Fruit fly (Drosophila melanogaster) whole organism, embryonic: ENCODE measurements around the gene Pep.

Experiments
- CG10209 ChIP-seq: fragments of 200-800 bp; sonication (Bioruptor generic); optimal IDR thresholded peaks from 3 replicates; lab custom pipeline; 2017; ENCODE audit warnings: missing biosample characterization, mild to moderate bottlenecking, missing genetic modification characterization, missing genetic modification reagents
- CG10267 ChIP-seq: fragments of 200-800 bp; sonication (Bioruptor generic); optimal IDR thresholded peaks from 2 replicates; lab custom pipeline; 2018; ENCODE audit warnings: missing biosample characterization, mild to moderate bottlenecking, missing genetic modification characterization, moderate library complexity
- CG11695 ChIP-seq: fragments of 200-800 bp; sonication (Bioruptor generic); IDR thresholded peaks from 3 replicates; pipeline ENCODE4 v1.3.6; 2022; ENCODE audit warnings: missing biosample characterization, missing genetic modification characterization
- CG13296 ChIP-seq: fragments of 200-800 bp; sonication (Bioruptor generic); optimal IDR thresholded peaks from 3 replicates; lab custom pipeline; 2018; ENCODE audit warnings: missing biosample characterization, mild to moderate bottlenecking, missing genetic modification characterization
- CG13424 ChIP-seq: fragments of 200-800 bp; sonication (Bioruptor generic); optimal IDR thresholded peaks from 2 replicates; lab custom pipeline; 2019; ENCODE audit warnings: missing biosample characterization, mild to moderate bottlenecking, missing genetic modification characterization, moderate library complexity
- CG15269 ChIP-seq: fragments of 200-800 bp; sonication (Bioruptor generic); optimal IDR thresholded peaks from 2 replicates; lab custom pipeline; 2018; ENCODE audit warnings: missing biosample characterization, mild to moderate bottlenecking, missing genetic modification characterization, moderate library complexity
- CG1647 ChIP-seq: fragments of 200-800 bp; sonication (Bioruptor generic); optimal IDR thresholded peaks from 3 replicates; lab custom pipeline; 2016; ENCODE audit warnings: missing biosample characterization, missing genetic modification characterization
- CG17361 ChIP-seq: fragments of 200-800 bp; sonication (Bioruptor generic); IDR thresholded peaks from 3 replicates; pipeline ENCODE4 v1.3.6; 2022; ENCODE audit warnings: missing biosample characterization, missing genetic modification characterization
- CG17912 ChIP-seq: fragments of 200-800 bp; sonication (Bioruptor generic); optimal IDR thresholded peaks from 2 replicates; lab custom pipeline; 2018; ENCODE audit warnings: missing biosample characterization, mild to moderate bottlenecking, missing genetic modification characterization
- CG18599 ChIP-seq: fragments of 200-800 bp; sonication (Bioruptor generic); optimal IDR thresholded peaks from 3 replicates; lab custom pipeline; 2017; ENCODE audit warnings: missing biosample characterization, missing genetic modification characterization, mild to moderate bottlenecking, moderate library complexity, missing genetic modification reagents
- CG2889 ChIP-seq: fragments of 200-800 bp; sonication (Bioruptor generic); IDR thresholded peaks from 3 replicates; pipeline ENCODE4 v1.3.6; 2022; ENCODE audit warnings: missing biosample characterization, missing genetic modification characterization
- CG32532 ChIP-seq: fragments of 200-800 bp; sonication (Bioruptor generic); IDR thresholded peaks from 2 replicates; pipeline ENCODE4 v1.3.6; 2022; ENCODE audit warnings: missing biosample characterization, missing genetic modification characterization
- CG4404 ChIP-seq: fragments of 200-800 bp; sonication (Bioruptor generic); IDR thresholded peaks from 2 replicates; pipeline ENCODE4 v1.3.6; 2022; ENCODE audit warnings: missing biosample characterization, missing genetic modification characterization
- CG6854 ChIP-seq: fragments of 200-800 bp; sonication (Bioruptor generic); optimal IDR thresholded peaks from 3 replicates; lab custom pipeline; 2017; ENCODE audit warnings: missing biosample characterization, mild to moderate bottlenecking, missing genetic modification characterization
- CG7271 ChIP-seq: fragments of 200-800 bp; sonication (Bioruptor generic); optimal IDR thresholded peaks from 2 replicates; lab custom pipeline; 2018; ENCODE audit warnings: missing biosample characterization, mild to moderate bottlenecking, missing genetic modification characterization, moderate library complexity
- CG7372 ChIP-seq: fragments of 200-800 bp; sonication (Bioruptor generic); IDR thresholded peaks from 2 replicates; pipeline ENCODE4 v1.3.6; 2022; ENCODE audit warnings: missing biosample characterization, missing genetic modification characterization
- CG7556 ChIP-seq: fragments of 200-800 bp; sonication (Bioruptor generic); optimal IDR thresholded peaks from 2 replicates; lab custom pipeline; 2017; ENCODE audit warnings: missing biosample characterization, mild to moderate bottlenecking, missing genetic modification characterization
- CG7786 ChIP-seq: fragments of 200-800 bp; sonication (Bioruptor generic); optimal IDR thresholded peaks from 2 replicates; lab custom pipeline; 2016; ENCODE audit warnings: missing biosample characterization, missing genetic modification characterization
- CG8944 ChIP-seq: fragments of 200-800 bp; sonication (Bioruptor generic); optimal IDR thresholded peaks from 3 replicates; lab custom pipeline; 2016; ENCODE audit warnings: missing biosample characterization, missing genetic modification characterization
- CrebB ChIP-seq: fragments of 200-800 bp; sonication (Bioruptor generic); optimal IDR thresholded peaks from 3 replicates; lab custom pipeline; 2018; ENCODE audit warnings: missing biosample characterization, mild to moderate bottlenecking, missing genetic modification characterization
- Dp ChIP-seq: fragments of 200-800 bp; sonication (Bioruptor generic); optimal IDR thresholded peaks from 2 replicates; lab custom pipeline; 2018; ENCODE audit warnings: missing biosample characterization, mild to moderate bottlenecking, missing genetic modification characterization, moderate library complexity
- Drgx ChIP-seq: fragments of 200-800 bp; sonication (Bioruptor generic); IDR thresholded peaks from 2 replicates; pipeline ENCODE4 v1.3.6; 2022; ENCODE audit warnings: missing biosample characterization, missing genetic modification characterization
- Hey ChIP-seq: fragments of 200-800 bp; sonication (Bioruptor generic); optimal IDR thresholded peaks from 3 replicates; lab custom pipeline; 2018; ENCODE audit warnings: missing biosample characterization, mild to moderate bottlenecking, missing genetic modification characterization
- Hmr ChIP-seq: fragments of 200-800 bp; sonication (Bioruptor generic); optimal IDR thresholded peaks from 3 replicates; lab custom pipeline; 2017; ENCODE audit warnings: mild to moderate bottlenecking, missing biosample characterization, missing genetic modification reagents, missing genetic modification characterization
- Hmx ChIP-seq: fragments of 200-800 bp; sonication (Bioruptor generic); optimal IDR thresholded peaks from 2 replicates; lab custom pipeline; 2016; ENCODE audit warnings: missing biosample characterization, missing genetic modification characterization
- Hr3 ChIP-seq: fragments of 200-800 bp; sonication (Bioruptor generic); optimal IDR thresholded peaks from 3 replicates; lab custom pipeline; 2016; ENCODE audit warnings: missing biosample characterization, missing genetic modification characterization
- Hr51 ChIP-seq, 2 experiments: fragments of 200-800 bp; sonication (Bioruptor generic); optimal IDR thresholded peaks; 2 replicates in 1 of 2; 3 replicates in 1 of 2; lab custom pipeline; 2016 to 2018; ENCODE audit warnings: missing biosample characterization in 2 of 2, missing genetic modification characterization in 2 of 2, mild to moderate bottlenecking in 1 of 2, moderate library complexity in 1 of 2
- Med ChIP-seq: fragments of 200-800 bp; sonication (Bioruptor generic); peaks from one replicate; lab custom pipeline; 2016; ENCODE audit warnings: missing biosample characterization, missing genetic modification characterization, mild to moderate bottlenecking, inconsistent platforms, moderate library complexity
- Ptx1 ChIP-seq: fragments of 200-800 bp; sonication (Bioruptor generic); IDR thresholded peaks from 2 replicates; pipeline ENCODE4 v1.3.6; 2022; ENCODE audit warnings: missing biosample characterization, missing genetic modification characterization
- Sry-δ ChIP-seq: fragments of 200-800 bp; sonication (Bioruptor generic); optimal IDR thresholded peaks from 2 replicates; lab custom pipeline; 2016; ENCODE audit warnings: missing biosample characterization, missing genetic modification characterization
- Trl ChIP-seq, 3 experiments: fragments of >200 bp in 2 of 3; fragments of 200-800 bp in 1 of 3; sonication (Bioruptor generic) in 1 of 3; optimal IDR thresholded peaks; 2 replicates in 1 of 3; 3 replicates in 2 of 3; lab custom pipeline; 2016 to 2017; ENCODE audit warnings: missing biosample characterization in 1 of 3, missing genetic modification characterization in 1 of 3
- cato ChIP-seq: fragments of 200-800 bp; sonication (Bioruptor generic); optimal IDR thresholded peaks from 2 replicates; lab custom pipeline; 2016; ENCODE audit warnings: missing biosample characterization, missing genetic modification characterization, borderline replicate concordance
- crol ChIP-seq: fragments of 200-800 bp; sonication (Bioruptor generic); IDR thresholded peaks from 2 replicates; pipeline ENCODE4 v1.3.6; 2022; ENCODE audit warnings: missing biosample characterization, missing genetic modification characterization
- cwo ChIP-seq: fragments of 200-800 bp; sonication (Bioruptor generic); optimal IDR thresholded peaks from 3 replicates; lab custom pipeline; 2017; ENCODE audit warnings: missing biosample characterization, missing genetic modification characterization, mild to moderate bottlenecking, moderate library complexity, missing genetic modification reagents
- dmrt99B ChIP-seq: fragments of 200-800 bp; sonication (Bioruptor generic); optimal IDR thresholded peaks from 2 replicates; lab custom pipeline; 2018; ENCODE audit warnings: missing biosample characterization, mild to moderate bottlenecking, missing genetic modification characterization, moderate library complexity
- dpn ChIP-seq, 2 experiments: fragments of 200-800 bp; sonication (Bioruptor generic); optimal IDR thresholded peaks; 3 replicates each; lab custom pipeline; 2016; ENCODE audit warnings: missing biosample characterization in 2 of 2, missing genetic modification characterization in 2 of 2
- fd3F ChIP-seq: fragments of 200-800 bp; sonication (Bioruptor generic); optimal IDR thresholded peaks from 2 replicates; lab custom pipeline; 2018; ENCODE audit warnings: missing biosample characterization, mild to moderate bottlenecking, missing genetic modification characterization, moderate library complexity
- gem ChIP-seq: fragments of 200-800 bp; sonication (Bioruptor generic); optimal IDR thresholded peaks from 2 replicates; lab custom pipeline; 2019; ENCODE audit warnings: missing biosample characterization, mild to moderate bottlenecking, missing genetic modification characterization, moderate library complexity
- lov ChIP-seq, 2 experiments: fragments of 200-800 bp in 1 of 2; fragments of >200 bp in 1 of 2; sonication (Bioruptor generic) in 1 of 2; IDR thresholded peaks in 1 of 2; optimal IDR thresholded peaks in 1 of 2; 2 replicates in 1 of 2; 3 replicates in 1 of 2; pipeline versions ENCODE4 v1.3.6 to Lab custom; 2017 to 2022; ENCODE audit warnings: missing biosample characterization in 1 of 2, missing genetic modification characterization in 1 of 2
- rib ChIP-seq: fragments of 200-800 bp; sonication (Bioruptor generic); IDR thresholded peaks from 2 replicates; pipeline ENCODE4 v1.3.6; 2022; ENCODE audit warnings: missing biosample characterization, missing genetic modification characterization
- row ChIP-seq: fragments of 200-800 bp; sonication (Bioruptor generic); IDR thresholded peaks from 3 replicates; pipeline ENCODE4 v1.3.6; 2022; ENCODE audit warnings: missing biosample characterization, missing genetic modification characterization
- sens-2 ChIP-seq: fragments of 200-800 bp; sonication (Bioruptor generic); IDR thresholded peaks from 2 replicates; pipeline ENCODE4 v1.3.6; 2022; ENCODE audit warnings: missing biosample characterization, missing genetic modification characterization
- slp2 ChIP-seq: fragments of 200-800 bp; sonication (Bioruptor generic); optimal IDR thresholded peaks from 2 replicates; lab custom pipeline; 2016; ENCODE audit warnings: missing biosample characterization, missing genetic modification characterization
- sna ChIP-seq: fragments of 200-800 bp; sonication (Bioruptor generic); IDR thresholded peaks from 2 replicates; pipeline ENCODE4 v1.3.6; 2022; ENCODE audit warnings: missing biosample characterization, missing genetic modification characterization; ENCODE audit not compliant: partially characterized antibody
- so ChIP-seq: fragments of 200-800 bp; sonication (Bioruptor generic); IDR thresholded peaks from 3 replicates; pipeline ENCODE4 v1.3.6; 2022; ENCODE audit warnings: missing biosample characterization, missing genetic modification characterization
- sr ChIP-seq: fragments of 200-800 bp; sonication (Bioruptor generic); IDR thresholded peaks from 3 replicates; pipeline ENCODE4 v1.3.6; 2022; ENCODE audit warnings: missing biosample characterization, missing genetic modification characterization
- tll ChIP-seq, 2 experiments: fragments of 200-800 bp in 1 of 2; fragments of >200 bp in 1 of 2; sonication (Bioruptor generic) in 1 of 2; optimal IDR thresholded peaks; 2 replicates each; lab custom pipeline; 2017 to 2019; ENCODE audit warnings: missing biosample characterization in 2 of 2, missing genetic modification characterization in 2 of 2, mild to moderate bottlenecking in 1 of 2, moderate library complexity in 1 of 2
- trem ChIP-seq: fragments of 200-800 bp; optimal IDR thresholded peaks from 3 replicates; lab custom pipeline; 2019; ENCODE audit warnings: missing biosample characterization, mild to moderate bottlenecking, missing genetic modification characterization, moderate library complexity

The Pep gene

DNA sequence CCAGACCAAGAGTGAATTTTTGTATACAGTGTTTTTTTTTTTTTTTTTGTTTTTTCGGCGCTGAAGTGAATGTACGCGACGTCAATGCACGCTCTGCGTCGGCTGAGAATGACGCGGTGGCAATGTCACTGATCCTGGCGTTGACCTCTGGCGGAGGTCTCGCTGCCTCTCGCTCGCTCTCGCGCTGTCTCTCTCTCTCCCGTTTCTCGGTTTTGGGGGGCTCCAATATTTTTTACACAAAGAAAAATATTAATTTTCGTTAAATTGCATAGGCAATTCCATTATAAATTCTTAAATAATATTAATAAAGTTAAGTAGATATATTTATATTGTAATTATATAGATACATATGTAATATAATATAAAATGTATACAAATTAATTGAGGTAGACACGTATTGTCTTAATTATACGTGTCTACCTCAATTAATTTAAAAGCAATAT lies 31.5 kb downstream of the Pep start (continued):
- TF ChIP-seq dmrt99B (tag; lab: Kevin White, UChicago), result peak; percentile 21
- no peak for TF ChIP-seq trem (tag; lab: Kevin White, UChicago)
- no peak for TF ChIP-seq CG7271
- no peak for TF ChIP-seq lov (optimal IDR thresholded peaks at IDR 0.05; lab: Kevin White, UChicago)
- TF ChIP-seq lov (GFP tag; IDR thresholded peaks at IDR 0.05; lab: Robert Waterston, UW), result 0 out of 3 replicates have a peak, but pooled peaks have one; percentile 14
- peak in 1 of 2 experiments; percentile 45 for TF ChIP-seq Hr51 (GFP tag; optimal IDR thresholded peaks at IDR 0.05; lab: Kevin White, UChicago)
- TF ChIP-seq CG11695 (GFP tag; lab: Robert Waterston, UW), result 0 out of 3 replicates have a peak, but pooled peaks have one; percentile 66
- TF ChIP-seq Hr3 (GFP tag; lab: Kevin White, UChicago), result no peak
- TF ChIP-seq Med (GFP tag; lab: Kevin White, UChicago), result peak; percentile 32
- TF ChIP-seq cato (GFP tag; lab: Kevin White, UChicago), result no peak
- TF ChIP-seq so, result no peak
- no peak for TF ChIP-seq tll (GFP tag; optimal IDR thresholded peaks at IDR 0.05; lab: Kevin White, UChicago)
- no peak for TF ChIP-seq CG1647
- no peak for TF ChIP-seq sna (GFP tag; lab: Robert Waterston, UW)
- peak; percentile 12 for TF ChIP-seq CG13424
- no peak for TF ChIP-seq CG7372 (GFP tag; lab: Robert Waterston, UW)
- peak; percentile 59 for TF ChIP-seq Ptx1 (GFP tag; lab: Robert Waterston, UW)
- TF ChIP-seq dpn (GFP tag; optimal IDR thresholded peaks at IDR 0.05; lab: Kevin White, UChicago), result peak in 1 of 2 experiments; percentile 8
- peak; percentile 10; the same call in 1 of the 2 replicates for TF ChIP-seq CG32532 (GFP tag; lab: Robert Waterston, UW)
- TF ChIP-seq CG7556, result peak; percentile 25
- no peak for TF ChIP-seq Dp (GFP tag; lab: Kevin White, UChicago)
- no peak for TF ChIP-seq Drgx
- peak; percentile 7 for TF ChIP-seq CG10267 (tag; lab: Kevin White, UChicago)
- no peak for TF ChIP-seq CG8944 (GFP tag; lab: Kevin White, UChicago)
- TF ChIP-seq CG10209 (GFP tag; lab: Kevin White, UChicago), result peak; percentile 22
- TF ChIP-seq CrebB (tag; lab: Kevin White, UChicago), result no peak
- no peak for TF ChIP-seq CG7786 (GFP tag; lab: Kevin White, UChicago)
- TF ChIP-seq row (GFP tag; lab: Robert Waterston, UW), result peak; percentile 25; the same call in 1 of the 3 replicates
- TF ChIP-seq CG13296 (GFP tag; lab: Kevin White, UChicago), result peak; percentile 30
- TF ChIP-seq gem (tag; lab: Kevin White, UChicago), result peak; percentile 52
- peak; percentile 51 for TF ChIP-seq CG15269
- TF ChIP-seq CG18599 (GFP tag; lab: Kevin White, UChicago), result peak; percentile 8
- TF ChIP-seq CG17361 (GFP tag; lab: Robert Waterston, UW), result peak; percentile 33; the same call in 1 of the 3 replicates
- no peak for TF ChIP-seq cwo (GFP tag; lab: Kevin White, UChicago)
- TF ChIP-seq fd3F (GFP tag; lab: Kevin White, UChicago), result peak; percentile 19
- no peak for TF ChIP-seq CG2889 (GFP tag; lab: Robert Waterston, UW)
- TF ChIP-seq Hmr, result peak; percentile 18

- no peak for TF ChIP-seq Hmx
- no peak for TF ChIP-seq CG17912 (GFP tag; lab: Kevin White, UChicago)
- no peak for TF ChIP-seq sr (GFP tag; lab: Robert Waterston, UW)
- TF ChIP-seq sens-2 (GFP tag; lab: Robert Waterston, UW), result 0 out of 2 replicates have a peak, but pooled peaks have one; percentile 18
- TF ChIP-seq CG4404 (GFP tag; lab: Robert Waterston, UW), result no peak
- TF ChIP-seq Sry-δ (GFP tag; lab: Kevin White, UChicago), result no peak
- TF ChIP-seq rib (GFP tag; lab: Robert Waterston, UW), result peak; percentile 71
- peak; percentile 19 for TF ChIP-seq Hey (tag; lab: Kevin White, UChicago)
- no peak for TF ChIP-seq slp2 (GFP tag; lab: Kevin White, UChicago)
- peak; percentile 87 for TF ChIP-seq crol (GFP tag; lab: Robert Waterston, UW)
- TF ChIP-seq CG6854 (GFP tag; lab: Kevin White, UChicago), result peak; percentile 57
- TF ChIP-seq Trl (optimal IDR thresholded peaks at IDR 0.05; lab: Kevin White, UChicago), result peak; percentile 87 to 93
- TF ChIP-seq Trl (GFP tag; optimal IDR thresholded peaks at IDR 0.05; lab: Kevin White, UChicago), result no peak
Measured at dm6 chr3L:17611864-17612505, 32.9 kb downstream of the Pep start.
